Worm (Caenorhabditis elegans): ENCODE results near the gene B0361.4.

B0361.4 gene

DNA sequence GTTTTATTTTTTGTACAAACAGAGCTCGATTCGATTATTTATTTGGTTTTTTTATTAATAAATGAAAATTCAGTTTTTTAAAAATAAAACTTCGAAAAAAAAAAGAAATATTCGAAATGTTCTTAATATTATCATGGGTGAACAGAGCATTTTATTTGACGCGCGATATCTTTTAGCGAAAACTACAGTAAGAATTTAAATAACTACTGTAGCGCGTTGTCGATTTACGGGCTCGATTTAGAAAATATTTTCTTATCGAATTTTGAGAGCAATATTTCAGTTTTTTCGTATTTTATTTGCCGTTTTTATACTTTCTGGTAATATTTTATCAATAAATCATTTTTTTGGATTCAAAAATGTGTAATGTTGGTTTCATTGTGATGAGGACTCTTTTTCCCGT, 37.7 kb upstream of the B0361.4 start:
- TF ChIP-seq R02D3.7 (tag; optimal IDR thresholded peaks at IDR 0.05) = peak; percentile 65
- TF ChIP-seq rbr-2 (tag; optimal IDR thresholded peaks at IDR 0.05) = no peak
- TF ChIP-seq unc-39 (tag; optimal IDR thresholded peaks at IDR 0.05) = no peak
- no peak for TF ChIP-seq mes-2 (tag; optimal IDR thresholded peaks at IDR 0.05; ENCODE audit: poor library complexity, severe bottlenecking)
- TF ChIP-seq hmg-1.1 (GFP tag; IDR thresholded peaks at IDR 0.05) = no peak
- no peak for TF ChIP-seq T20F7.1 (GFP tag; optimal IDR thresholded peaks at IDR 0.05)
- TF ChIP-seq duxl-1 (tag; optimal IDR thresholded peaks at IDR 0.05; ENCODE audit: poor library complexity) = peak; percentile 16
- TF ChIP-seq php-3 (GFP tag; IDR thresholded peaks at IDR 0.05) = no peak
- TF ChIP-seq lin-13 (GFP tag; optimal IDR thresholded peaks at IDR 0.05) = no peak
- peak in 1 of 2 experiments; percentile 52 for TF ChIP-seq lsy-2 (tag; optimal IDR thresholded peaks at IDR 0.05)
- TF ChIP-seq egl-27 (tag; optimal IDR thresholded peaks at IDR 0.05) = no peak
- no peak for TF ChIP-seq unc-130 (GFP tag; optimal IDR thresholded peaks at IDR 0.05)
- no peak for TF ChIP-seq daf-16 (GFP tag; optimal IDR thresholded peaks at IDR 0.05)
- TF ChIP-seq daf-16 (tag; optimal IDR thresholded peaks at IDR 0.05) = peak; percentile 1
- peak; percentile 23 for TF ChIP-seq nhr-102 (tag; optimal IDR thresholded peaks at IDR 0.05)

DNA sequence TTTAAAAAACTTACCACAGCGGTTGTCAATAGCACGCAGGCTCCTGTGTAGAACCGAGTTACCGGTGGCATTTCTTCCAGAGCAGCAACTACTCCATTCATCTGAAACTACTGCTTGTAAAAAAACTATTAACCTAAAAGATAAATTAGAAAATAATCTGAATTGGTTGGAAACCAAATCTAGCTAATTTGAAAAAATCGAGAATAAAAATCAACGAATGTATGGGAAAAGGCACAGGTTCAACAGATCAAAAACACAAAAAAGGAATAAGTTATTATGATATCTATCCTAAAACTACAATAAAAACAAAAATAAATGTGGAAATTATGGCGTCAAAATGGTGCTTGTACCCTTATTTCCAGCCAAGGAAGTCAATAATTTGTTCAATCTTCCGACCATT, 35.8 kb upstream of the B0361.4 start, which contains the start of gene der-2:
Gene der-2, minus strand, starts transcription at position 101 of the 400 bp plus-strand sequence.
- TF ChIP-seq Y48G9A.11 (GFP tag; IDR thresholded peaks at IDR 0.05) (no peak), lir-3 (tag; optimal IDR thresholded peaks at IDR 0.05) (no peak), sdz-12 (GFP tag; optimal IDR thresholded peaks at IDR 0.05) (no peak), dmd-8 (GFP tag; IDR thresholded peaks at IDR 0.05) (no peak)

DNA sequence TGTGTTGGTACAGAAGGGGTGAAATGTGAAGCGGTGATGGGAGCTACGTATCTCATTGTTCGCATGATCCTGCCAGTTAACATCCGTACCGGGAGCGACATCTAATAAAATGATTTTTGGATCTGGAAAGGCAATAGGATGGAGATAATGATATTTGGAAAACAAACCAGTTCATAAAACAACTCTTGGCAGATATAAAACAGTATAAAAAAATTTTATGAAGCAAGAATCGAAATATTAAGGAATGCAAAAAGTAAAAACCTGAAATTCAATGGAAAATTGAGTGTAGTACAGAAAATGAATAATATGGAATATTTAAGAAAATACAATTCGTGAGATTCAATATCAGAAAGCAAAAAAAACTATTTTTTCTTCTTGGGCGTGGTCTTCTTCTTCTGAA, 32.2 kb upstream of the B0361.4 start, which contains the start of gene hsp-75:
Gene hsp-75, minus strand, starts transcription at position 101 of the 400 bp plus-strand sequence.
- TF ChIP-seq hif-1 (tag; optimal IDR thresholded peaks at IDR 0.05) = no peak
- no peak for TF ChIP-seq F37D6.2 (tag; optimal IDR thresholded peaks at IDR 0.05)
- no peak for TF ChIP-seq snpc-1.2 (GFP tag; IDR thresholded peaks at IDR 0.05)
- TF ChIP-seq nhr-111 (GFP tag; optimal IDR thresholded peaks at IDR 0.05) = no peak
- no peak for TF ChIP-seq nhr-42 (GFP tag; IDR thresholded peaks at IDR 0.05)
- TF ChIP-seq dmd-6 (GFP tag; IDR thresholded peaks at IDR 0.05) = no peak
- no peak for TF ChIP-seq dpl-1 (GFP tag; optimal IDR thresholded peaks at IDR 0.05)
- no peak for TF ChIP-seq unc-39 (tag; optimal IDR thresholded peaks at IDR 0.05)
- TF ChIP-seq ztf-11 (tag; optimal IDR thresholded peaks at IDR 0.05) = no peak
- TF ChIP-seq snpc-4 (tag; optimal IDR thresholded peaks at IDR 0.05) = no peak
- TF ChIP-seq nhr-25 (tag; optimal IDR thresholded peaks at IDR 0.05; ENCODE audit: borderline replicate concordance, insufficient read depth) = no peak
- no peak for TF ChIP-seq hlh-11 (tag; optimal IDR thresholded peaks at IDR 0.05)
- TF ChIP-seq dve-1 (tag; optimal IDR thresholded peaks at IDR 0.05; ENCODE audit: insufficient read depth) = no peak
- TF ChIP-seq lin-13 (GFP tag; optimal IDR thresholded peaks at IDR 0.05) = no peak
- TF ChIP-seq unc-62 (GFP tag; optimal IDR thresholded peaks at IDR 0.05 in 1 of 2) = no peak
- no peak for TF ChIP-seq unc-62 (tag; optimal IDR thresholded peaks at IDR 0.05)
- no peak for TF ChIP-seq ctbp-1 (GFP tag; IDR thresholded peaks at IDR 0.05)
- no peak for TF ChIP-seq D1046.2 (GFP tag; IDR thresholded peaks at IDR 0.05)
- TF ChIP-seq gei-8 (GFP tag; optimal IDR thresholded peaks at IDR 0.05) = no peak

DNA sequence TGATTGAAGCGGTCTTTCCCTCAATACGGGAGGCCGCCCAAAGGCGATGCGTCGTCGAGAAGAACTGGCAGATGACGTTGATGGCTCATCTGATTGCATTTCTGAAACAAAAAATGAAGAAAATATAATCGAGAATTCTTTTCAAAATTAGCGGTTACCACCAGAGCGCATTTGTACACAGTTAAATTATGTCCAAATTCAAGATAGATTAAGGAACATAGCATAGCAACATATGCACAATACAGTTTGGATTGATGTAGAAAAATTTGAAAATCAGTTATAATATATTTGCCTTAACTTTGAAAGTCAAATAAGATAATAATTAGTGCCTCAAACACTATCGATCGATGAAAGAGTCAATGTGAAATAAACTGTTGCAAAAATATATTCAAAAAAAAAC, 29.1 kb upstream of the B0361.4 start, which contains the start of gene R151.8:
Gene R151.8, minus strand, starts transcription at position 101 of the 400 bp plus-strand sequence.
- TF ChIP-seq nhr-42 (GFP tag; IDR thresholded peaks at IDR 0.05) (no peak), mdt-29 (GFP tag; IDR thresholded peaks at IDR 0.05) (no peak), vab-7 (GFP tag; IDR thresholded peaks at IDR 0.05) (no peak), cey-2 (tag; optimal IDR thresholded peaks at IDR 0.05; ENCODE audit: borderline replicate concordance, insufficient read depth) (no peak), ceh-82 (tag; optimal IDR thresholded peaks at IDR 0.05) (no peak), F10B5.3 (tag; optimal IDR thresholded peaks at IDR 0.05) (no peak), nhr-28 (tag; optimal IDR thresholded peaks at IDR 0.05) (no peak), attf-4 (tag; optimal IDR thresholded peaks at IDR 0.05) (no peak), nhr-10 (tag; optimal IDR thresholded peaks at IDR 0.05) (no peak), lin-39 (tag; optimal IDR thresholded peaks at IDR 0.05) (no peak), zip-11 (GFP tag; IDR thresholded peaks at IDR 0.05) (no peak), R02D3.7 (tag; optimal IDR thresholded peaks at IDR 0.05) (no peak), pqm-1 (tag; optimal IDR thresholded peaks at IDR 0.05) (no peak)
